Fruit fly (Drosophila melanogaster) whole organism, embryonic: ENCODE measurements around the gene CG42324.
A peak's percentile ranks its signal among the peaks of the same experiment; 100 is the strongest.

Experiments used
- Atf3 ChIP-seq: fragments of 200-800 bp; sonication (Bioruptor generic); optimal IDR thresholded peaks from 3 replicates; lab custom pipeline; 2016; ENCODE audit warnings: missing biosample characterization, missing genetic modification characterization
- CG6854 ChIP-seq: fragments of 200-800 bp; sonication (Bioruptor generic); optimal IDR thresholded peaks from 3 replicates; lab custom pipeline; 2017; ENCODE audit warnings: missing biosample characterization, mild to moderate bottlenecking, missing genetic modification characterization
- Fer1 ChIP-seq: fragments of 200-800 bp; sonication (Bioruptor generic); optimal IDR thresholded peaks from 2 replicates; lab custom pipeline; 2017; ENCODE audit warnings: missing biosample characterization, mild to moderate bottlenecking, missing genetic modification characterization
- kni ChIP-seq: fragments of 200-800 bp; sonication (Bioruptor generic); optimal IDR thresholded peaks from 3 replicates; lab custom pipeline; 2017; ENCODE audit warnings: mild to moderate bottlenecking, missing biosample characterization, missing genetic modification reagents, missing genetic modification characterization
- lilli ChIP-seq: fragments of 200-800 bp; sonication (Bioruptor generic); optimal IDR thresholded peaks from 3 replicates; lab custom pipeline; 2016; ENCODE audit warnings: missing biosample characterization, missing genetic modification characterization
- luna ChIP-seq: fragments of 200-800 bp; sonication (Bioruptor generic); optimal IDR thresholded peaks from 2 replicates; lab custom pipeline; 2016; ENCODE audit warnings: missing biosample characterization, missing genetic modification characterization

DNA sequence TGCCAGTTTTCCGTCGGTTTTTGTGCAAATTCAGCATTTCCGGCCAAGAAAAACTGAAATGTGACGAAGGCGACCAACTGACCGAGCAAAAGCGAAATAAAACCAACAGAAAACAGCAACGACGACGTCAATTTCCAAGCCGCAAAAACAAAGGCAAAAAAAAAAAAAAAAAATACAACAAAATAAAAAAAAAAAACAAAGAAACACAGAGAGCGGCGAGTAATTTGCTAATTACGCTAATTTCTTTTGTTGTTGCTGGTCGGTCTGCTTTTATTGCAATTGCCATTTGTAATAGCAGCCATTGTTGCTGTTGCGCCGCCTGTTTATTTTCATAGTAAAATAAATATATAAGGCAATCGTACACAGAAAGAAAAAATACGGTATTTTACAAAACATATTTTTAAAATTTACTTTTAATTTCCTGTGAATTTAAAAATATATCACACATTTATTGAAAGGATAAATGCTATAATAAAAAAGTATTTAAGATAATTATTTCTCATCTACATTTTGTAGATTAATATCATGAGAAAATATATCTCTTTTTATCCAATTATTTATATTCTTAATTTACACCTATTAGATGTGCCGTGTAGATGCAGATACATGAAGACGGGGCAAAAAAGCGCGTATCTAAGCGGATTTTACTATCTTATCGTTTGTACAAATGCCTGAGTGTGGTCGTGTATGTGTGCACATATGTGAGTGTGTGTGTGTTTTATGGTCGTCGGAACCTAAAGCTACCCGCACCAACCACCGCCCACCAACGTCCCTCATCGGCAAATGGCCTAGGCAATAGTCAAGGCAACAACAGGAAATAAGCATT, 35.2 kb upstream of the CG42324 start:
- TF ChIP-seq Fer1 (peak; percentile 44), Atf3 (GFP tag; lab: Kevin White, UChicago) (no peak), CG6854 (GFP tag; lab: Kevin White, UChicago) (no peak), lilli (peak; percentile 25), kni (GFP tag; lab: Kevin White, UChicago) (no peak), luna (GFP tag; lab: Kevin White, UChicago) (no peak)
